Worm (Caenorhabditis elegans): ENCODE data around the gene stip-1.
A peak's percentile ranks its signal among the peaks of the same experiment; 100 is the strongest.

Gene stip-1

ce11 chrII:10300082-10300749 is 49.6 kb downstream of the stip-1 start, which contains the start of gene nep-26:
nep-26 (minus strand) TSS chrII:10300132.
- TF ChIP-seq nhr-237 (tag; optimal IDR thresholded peaks at IDR 0.05) (no peak), ztf-4 (tag; optimal IDR thresholded peaks at IDR 0.05) (peak; percentile 83), lin-11 (tag; optimal IDR thresholded peaks at IDR 0.05) (no peak), dmd-4 (tag; optimal IDR thresholded peaks at IDR 0.05) (no peak), elt-3 (tag; optimal IDR thresholded peaks at IDR 0.05) (no peak), C34F6.9 (tag; optimal IDR thresholded peaks at IDR 0.05) (peak; percentile 68), F13H6.1 (tag; optimal IDR thresholded peaks at IDR 0.05) (peak; percentile 70), ama-1 (optimal IDR thresholded peaks at IDR 0.05) (no peak), snpc-4 (tag; optimal IDR thresholded peaks at IDR 0.05) (no peak), mab-5 (tag; optimal IDR thresholded peaks at IDR 0.05) (peak; percentile 62), ceh-82 (tag; optimal IDR thresholded peaks at IDR 0.05) (no peak), lin-39 (tag; optimal IDR thresholded peaks at IDR 0.05) (no peak), egl-27 (tag; optimal IDR thresholded peaks at IDR 0.05) (no peak), nhr-25 (tag; optimal IDR thresholded peaks at IDR 0.05) (no peak), lin-13 (GFP tag; optimal IDR thresholded peaks at IDR 0.05) (peak; percentile 24), aly-2 (tag; optimal IDR thresholded peaks at IDR 0.05) (no peak), sma-9 (GFP tag; optimal IDR thresholded peaks at IDR 0.05) (peak; percentile 70), sma-9 (tag; optimal IDR thresholded peaks at IDR 0.05) (no peak), nhr-11 (tag; optimal IDR thresholded peaks at IDR 0.05) (no peak), mdl-1 (tag; optimal IDR thresholded peaks at IDR 0.05) (no peak), sem-4 (tag; optimal IDR thresholded peaks at IDR 0.05) (peak; percentile 14), alr-1 (tag; optimal IDR thresholded peaks at IDR 0.05) (no peak), crh-2 (tag; optimal IDR thresholded peaks at IDR 0.05) (peak; percentile 93), skn-1 (tag; optimal IDR thresholded peaks at IDR 0.05) (no peak), nhr-10 (tag; optimal IDR thresholded peaks at IDR 0.05) (no peak), lsy-2 (tag; optimal IDR thresholded peaks at IDR 0.05) (peak in 1 of 2 experiments; percentile 66), nhr-129 (tag; optimal IDR thresholded peaks at IDR 0.05) (peak; percentile 70)

All from whole organism, L2 larva.